Worm (Caenorhabditis elegans) whole organism, dauer: ENCODE data around the gene srz-9.
"Not testable (repeated sequence)": the region's sequence is repeated elsewhere in the genome, so short reads cannot be mapped to it uniquely, and the experiment has no call there.

Experiments used
- unc-62 ChIP-seq: sonication (generic microtip); optimal IDR thresholded peaks from 2 replicates; lab custom pipeline; 2017; ENCODE audit warnings: missing biosample characterization, missing genetic modification reagents, missing genetic modification characterization

The srz-9 gene

ce11 chrIII:1263692-1264091 lies at the start of gene srz-9:
TSS of gene srz-9 (plus strand) at chrIII:1263992.
- not testable (repeated sequence) for TF ChIP-seq unc-62 (GFP tag; lab: Kevin White, UChicago)

ce11 chrIII:1214121-1214673 lies 49.6 kb upstream of the srz-9 start:
- no peak for TF ChIP-seq unc-62 (GFP tag; lab: Kevin White, UChicago)

ce11 chrIII:1214680-1215079 lies 49.1 kb upstream of the srz-9 start, which contains the start of gene Y119D3B.21:
TSS of gene Y119D3B.21 (plus strand) at chrIII:1215000.
- no peak for TF ChIP-seq unc-62 (GFP tag; lab: Kevin White, UChicago)

- no peak for TF ChIP-seq unc-62 (GFP tag; lab: Kevin White, UChicago)
These were observed 47.7 kb upstream of the srz-9 start for ce11 chrIII:1216096-1216495.

ce11 chrIII:1218221-1218620 lies 45.6 kb upstream of the srz-9 start:
- no peak for TF ChIP-seq unc-62 (GFP tag; lab: Kevin White, UChicago)

- TF ChIP-seq unc-62 (GFP tag; lab: Kevin White, UChicago): no peak
These were observed 44.8 kb upstream of the srz-9 start for ce11 chrIII:1218998-1219397.

ce11 chrIII:1220012-1220411 lies 43.8 kb upstream of the srz-9 start:
- TF ChIP-seq unc-62 (GFP tag; lab: Kevin White, UChicago): no peak

ce11 chrIII:1221995-1222394 lies 41.8 kb upstream of the srz-9 start:
- TF ChIP-seq unc-62 (GFP tag; lab: Kevin White, UChicago): no peak

ce11 chrIII:1223319-1224093 lies 40.3 kb upstream of the srz-9 start:
- TF ChIP-seq unc-62 (GFP tag; lab: Kevin White, UChicago): no peak

- no peak for TF ChIP-seq unc-62 (GFP tag; lab: Kevin White, UChicago)
These were observed 38.7 kb upstream of the srz-9 start for ce11 chrIII:1225116-1225515.

ce11 chrIII:1225595-1225994 lies 38.2 kb upstream of the srz-9 start:
- TF ChIP-seq unc-62 (GFP tag; lab: Kevin White, UChicago): no peak

ce11 chrIII:1226256-1226655 lies 37.5 kb upstream of the srz-9 start:
- no peak for TF ChIP-seq unc-62 (GFP tag; lab: Kevin White, UChicago)

ce11 chrIII:1228593-1228992 lies 35.2 kb upstream of the srz-9 start:
- no peak for TF ChIP-seq unc-62 (GFP tag; lab: Kevin White, UChicago)

ce11 chrIII:1229510-1229909 lies 34.3 kb upstream of the srz-9 start:
- no peak for TF ChIP-seq unc-62 (GFP tag; lab: Kevin White, UChicago)

ce11 chrIII:1230174-1230573 lies 33.6 kb upstream of the srz-9 start, which contains the start of gene pes-4:
TSS of gene pes-4 (minus strand) at chrIII:1230274.
- no peak for TF ChIP-seq unc-62 (GFP tag; lab: Kevin White, UChicago)

ce11 chrIII:1230672-1231071 lies 33.1 kb upstream of the srz-9 start:
- no peak for TF ChIP-seq unc-62 (GFP tag; lab: Kevin White, UChicago)

- no peak for TF ChIP-seq unc-62 (GFP tag; lab: Kevin White, UChicago)
These were observed 32.6 kb upstream of the srz-9 start for ce11 chrIII:1231186-1231585.
